Fruit fly (Drosophila melanogaster) whole organism, embryonic: Measurements from ENCODE around the gene CG18130.

Experiments
- Ada2b ChIP-seq: fragments of 200-800 bp; sonication (Bioruptor generic); IDR thresholded peaks from 2 replicates; pipeline ENCODE4 v1.3.6; 2022; ENCODE audit warnings: missing biosample characterization, missing genetic modification characterization
- Adf1 ChIP-seq: fragments of 200-800 bp; sonication (Bioruptor generic); IDR thresholded peaks from 2 replicates; pipeline ENCODE4 v1.3.6; 2022; ENCODE audit warnings: missing biosample characterization, missing genetic modification characterization
- Aef1 ChIP-seq: fragments of 200-800 bp; sonication (Bioruptor generic); IDR thresholded peaks from 3 replicates; pipeline ENCODE4 v1.3.6; 2022; ENCODE audit warnings: missing biosample characterization, missing genetic modification characterization
- Antp ChIP-seq: fragments of 200-800 bp; sonication (Bioruptor generic); optimal IDR thresholded peaks from 3 replicates; lab custom pipeline; 2016; ENCODE audit warnings: missing biosample characterization, missing genetic modification characterization
- Awh ChIP-seq: fragments of 200-800 bp; sonication (Bioruptor generic); IDR thresholded peaks from 2 replicates; pipeline ENCODE4, ENCODE4 v1.3.6; 2022; ENCODE audit warnings: missing biosample characterization, missing genetic modification characterization
- BtbVII ChIP-seq: fragments of 200-800 bp; sonication (Bioruptor generic); optimal IDR thresholded peaks from 3 replicates; lab custom pipeline; 2017; ENCODE audit warnings: missing biosample characterization, mild to moderate bottlenecking, missing genetic modification characterization
- CG1024 ChIP-seq: fragments of 200-800 bp; sonication (Bioruptor generic); IDR thresholded peaks from 2 replicates; pipeline ENCODE4 v1.3.6; 2022; ENCODE audit warnings: missing biosample characterization, missing genetic modification characterization
- CG11247 ChIP-seq: fragments of 200-800 bp; sonication (Bioruptor generic); IDR thresholded peaks from 2 replicates; pipeline ENCODE4 v1.3.6; 2022; ENCODE audit warnings: missing biosample characterization, missing genetic modification characterization
- CG12299 ChIP-seq: fragments of 200-800 bp; sonication (Bioruptor generic); optimal IDR thresholded peaks from 2 replicates; lab custom pipeline; 2018; ENCODE audit warnings: missing biosample characterization, mild to moderate bottlenecking, missing genetic modification characterization
- CG14965 ChIP-seq: fragments of 200-800 bp; sonication (Bioruptor generic); optimal IDR thresholded peaks from 2 replicates; lab custom pipeline; 2016; ENCODE audit warnings: missing biosample characterization, missing genetic modification characterization, borderline replicate concordance
- CG16779 ChIP-seq: fragments of 200-800 bp; sonication (Bioruptor generic); IDR thresholded peaks from 2 replicates; pipeline ENCODE4 v1.3.6; 2022; ENCODE audit warnings: missing biosample characterization, missing genetic modification characterization
- CG17328 ChIP-seq: fragments of 200-800 bp; sonication (Bioruptor generic); IDR thresholded peaks from 2 replicates; pipeline ENCODE4 v1.3.6; 2022; ENCODE audit warnings: missing biosample characterization, missing genetic modification characterization
- CG1792 ChIP-seq: fragments of 200-800 bp; sonication (Bioruptor generic); optimal IDR thresholded peaks from 2 replicates; lab custom pipeline; 2016; ENCODE audit warnings: missing biosample characterization, missing genetic modification characterization
- CG18262 ChIP-seq: fragments of 200-800 bp; optimal IDR thresholded peaks from 3 replicates; lab custom pipeline; 2019; ENCODE audit warnings: missing biosample characterization, mild to moderate bottlenecking, missing genetic modification characterization, moderate library complexity
- CG2889 ChIP-seq: fragments of 200-800 bp; sonication (Bioruptor generic); IDR thresholded peaks from 3 replicates; pipeline ENCODE4 v1.3.6; 2022; ENCODE audit warnings: missing biosample characterization, missing genetic modification characterization
- CG30431 ChIP-seq: fragments of 200-800 bp; sonication (Bioruptor generic); optimal IDR thresholded peaks from 2 replicates; lab custom pipeline; 2017; ENCODE audit warnings: missing biosample characterization, missing genetic modification characterization
- CG3163 ChIP-seq: fragments of 200-800 bp; sonication (Bioruptor generic); optimal IDR thresholded peaks from 3 replicates; lab custom pipeline; 2016; ENCODE audit warnings: missing biosample characterization, missing genetic modification characterization
- CG3281 ChIP-seq: fragments of 200-800 bp; sonication (Bioruptor generic); optimal IDR thresholded peaks from 3 replicates; lab custom pipeline; 2017; ENCODE audit warnings: missing biosample characterization, mild to moderate bottlenecking, missing genetic modification characterization
- CG3995 ChIP-seq: fragments of 200-800 bp; sonication (Bioruptor generic); optimal IDR thresholded peaks from 3 replicates; lab custom pipeline; 2016; ENCODE audit warnings: missing biosample characterization, missing genetic modification characterization
- CG4328 ChIP-seq: fragments of 200-800 bp; sonication (Bioruptor generic); optimal IDR thresholded peaks from 3 replicates; lab custom pipeline; 2017; ENCODE audit warnings: missing biosample characterization, missing genetic modification reagents, missing genetic modification characterization
- CG43689 ChIP-seq: fragments of 200-800 bp; sonication (Bioruptor generic); IDR thresholded peaks from 2 replicates; pipeline ENCODE4 v1.3.6; 2022; ENCODE audit warnings: missing biosample characterization, missing genetic modification characterization
- CG6689 ChIP-seq: fragments of 200-800 bp; sonication (Bioruptor generic); IDR thresholded peaks from 2 replicates; pipeline ENCODE4 v1.3.6; 2022; ENCODE audit warnings: missing biosample characterization, missing genetic modification characterization
- CG7839 ChIP-seq: fragments of 200-800 bp; sonication (Bioruptor generic); optimal IDR thresholded peaks from 3 replicates; lab custom pipeline; 2018; ENCODE audit warnings: missing biosample characterization, mild to moderate bottlenecking, missing genetic modification characterization, moderate library complexity
- CG9609 ChIP-seq: fragments of 200-800 bp; sonication (Bioruptor generic); optimal IDR thresholded peaks from 3 replicates; lab custom pipeline; 2016; ENCODE audit warnings: missing biosample characterization, missing genetic modification characterization
- CG9727 ChIP-seq: fragments of 200-800 bp; sonication (Bioruptor generic); optimal IDR thresholded peaks from 3 replicates; lab custom pipeline; 2017; ENCODE audit warnings: missing biosample characterization, mild to moderate bottlenecking, missing genetic modification characterization
- E2f2 ChIP-seq: fragments of 200-800 bp; sonication (Bioruptor generic); IDR thresholded peaks from 2 replicates; pipeline ENCODE4 v1.3.6; 2022; ENCODE audit warnings: missing biosample characterization, missing genetic modification characterization
- ERR ChIP-seq: fragments of 200-800 bp; sonication (Bioruptor generic); optimal IDR thresholded peaks from 2 replicates; lab custom pipeline; 2016; ENCODE audit warnings: missing biosample characterization, missing genetic modification characterization
- H15 ChIP-seq: fragments of 200-800 bp; sonication (Bioruptor generic); IDR thresholded peaks from 3 replicates; pipeline ENCODE4 v1.3.6; 2022; ENCODE audit warnings: missing biosample characterization, missing genetic modification characterization
- HHEX ChIP-seq: fragments of 200-800 bp; sonication (Bioruptor generic); optimal IDR thresholded peaks from 3 replicates; lab custom pipeline; 2017; ENCODE audit warnings: missing biosample characterization, mild to moderate bottlenecking, missing genetic modification characterization, missing genetic modification reagents
- Oli ChIP-seq: fragments of 200-800 bp; sonication (Bioruptor generic); optimal IDR thresholded peaks from 2 replicates; lab custom pipeline; 2018; ENCODE audit warnings: missing biosample characterization, mild to moderate bottlenecking, missing genetic modification characterization, moderate library complexity
- Pdp1 ChIP-seq, 2 experiments: fragments of 200-800 bp; sonication (Bioruptor generic); optimal IDR thresholded peaks; 3 replicates each; lab custom pipeline; 2016; ENCODE audit warnings: missing biosample characterization in 2 of 2, missing genetic modification characterization in 2 of 2, mild to moderate bottlenecking in 1 of 2, moderate library complexity in 1 of 2
- Trl ChIP-seq, 3 experiments: fragments of >200 bp in 2 of 3; fragments of 200-800 bp in 1 of 3; sonication (Bioruptor generic) in 1 of 3; optimal IDR thresholded peaks; 2 replicates in 1 of 3; 3 replicates in 2 of 3; lab custom pipeline; 2016 to 2017; ENCODE audit warnings: missing biosample characterization in 1 of 3, missing genetic modification characterization in 1 of 3
- ac ChIP-seq: fragments of 200-800 bp; sonication (Bioruptor generic); optimal IDR thresholded peaks from 3 replicates; lab custom pipeline; 2017; ENCODE audit warnings: missing biosample characterization, mild to moderate bottlenecking, missing genetic modification characterization
- ara ChIP-seq: fragments of 200-800 bp; sonication (Bioruptor generic); IDR thresholded peaks from 2 replicates; pipeline ENCODE4 v1.3.6; 2022; ENCODE audit warnings: missing biosample characterization, missing genetic modification characterization
- bbx ChIP-seq: fragments of 200-800 bp; sonication (Bioruptor generic); IDR thresholded peaks from 2 replicates; pipeline ENCODE4 v1.3.6; 2022; ENCODE audit warnings: missing biosample characterization, missing genetic modification characterization; ENCODE audit not compliant: partially characterized antibody
- croc ChIP-seq: fragments of 200-800 bp; sonication (Bioruptor generic); conservative IDR thresholded peaks from 3 replicates; pipeline ENCODE4 v1.3.6; 2022; ENCODE audit warnings: missing biosample characterization, missing genetic modification characterization
- crol ChIP-seq: fragments of 200-800 bp; sonication (Bioruptor generic); IDR thresholded peaks from 2 replicates; pipeline ENCODE4 v1.3.6; 2022; ENCODE audit warnings: missing biosample characterization, missing genetic modification characterization
- dpn ChIP-seq, 2 experiments: fragments of 200-800 bp; sonication (Bioruptor generic); optimal IDR thresholded peaks; 3 replicates each; lab custom pipeline; 2016; ENCODE audit warnings: missing biosample characterization in 2 of 2, missing genetic modification characterization in 2 of 2
- ewg ChIP-seq: fragments of 200-800 bp; sonication (Bioruptor generic); optimal IDR thresholded peaks from 3 replicates; lab custom pipeline; 2017; ENCODE audit warnings: mild to moderate bottlenecking, missing biosample characterization, missing genetic modification reagents, missing genetic modification characterization
- hbn ChIP-seq: fragments of 200-800 bp; sonication (Bioruptor generic); IDR thresholded peaks from 2 replicates; pipeline ENCODE4 v1.3.6; 2022; ENCODE audit warnings: missing biosample characterization, missing genetic modification characterization; ENCODE audit not compliant: partially characterized antibody
- lilli ChIP-seq: fragments of 200-800 bp; sonication (Bioruptor generic); optimal IDR thresholded peaks from 3 replicates; lab custom pipeline; 2016; ENCODE audit warnings: missing biosample characterization, missing genetic modification characterization
- peb ChIP-seq: fragments of 200-800 bp; sonication (Bioruptor generic); IDR thresholded peaks from 2 replicates; pipeline ENCODE4 v1.3.6; 2022; ENCODE audit warnings: missing biosample characterization, missing genetic modification characterization
- psq ChIP-seq: fragments of 200-800 bp; sonication (Bioruptor generic); optimal IDR thresholded peaks from 2 replicates; lab custom pipeline; 2017; ENCODE audit warnings: missing biosample characterization, missing genetic modification characterization
- rib ChIP-seq: fragments of 200-800 bp; sonication (Bioruptor generic); IDR thresholded peaks from 2 replicates; pipeline ENCODE4 v1.3.6; 2022; ENCODE audit warnings: missing biosample characterization, missing genetic modification characterization
- sim ChIP-seq: fragments of 200-800 bp; sonication (Bioruptor generic); IDR thresholded peaks from 2 replicates; pipeline ENCODE4 v1.3.6; 2022; ENCODE audit warnings: missing biosample characterization, missing genetic modification characterization
- sisA ChIP-seq: fragments of 200-800 bp; sonication (Bioruptor generic); IDR thresholded peaks from 2 replicates; pipeline ENCODE4 v1.3.6; 2022; ENCODE audit warnings: missing biosample characterization, missing genetic modification characterization
- sug ChIP-seq: fragments of 200-800 bp; optimal IDR thresholded peaks from 2 replicates; lab custom pipeline; 2019; ENCODE audit warnings: missing biosample characterization, mild to moderate bottlenecking, missing genetic modification characterization, moderate library complexity
- wor ChIP-seq: fragments of 200-800 bp; sonication (Bioruptor generic); IDR thresholded peaks from 2 replicates; pipeline ENCODE4 v1.3.6; 2022; ENCODE audit warnings: missing biosample characterization, missing genetic modification characterization
- zf30C ChIP-seq: fragments of 200-800 bp; sonication (Bioruptor generic); optimal IDR thresholded peaks from 3 replicates; lab custom pipeline; 2018; ENCODE audit warnings: missing biosample characterization, mild to moderate bottlenecking, missing genetic modification characterization
- zfh2 ChIP-seq: fragments of 200-800 bp; sonication (Bioruptor generic); optimal IDR thresholded peaks from 2 replicates; lab custom pipeline; 2016; ENCODE audit warnings: missing biosample characterization, missing genetic modification characterization

Gene CG18130

dm6 chrX:12014800-12015389 lies 22.3 kb upstream of the CG18130 start (continued):
- TF ChIP-seq sisA (GFP tag; lab: Robert Waterston, UW) = peak; percentile 34; the same call in 1 of the 2 replicates
- no peak for TF ChIP-seq zf30C (GFP tag; lab: Kevin White, UChicago)
- no peak for TF ChIP-seq BtbVII (GFP tag; lab: Kevin White, UChicago)
- TF ChIP-seq rib (GFP tag; lab: Robert Waterston, UW) = no peak
- no peak for TF ChIP-seq CG3163
- TF ChIP-seq ERR = peak; percentile 9
- no peak for TF ChIP-seq Adf1 (GFP tag; lab: Robert Waterston, UW)
- peak; percentile 7 for TF ChIP-seq zfh2 (GFP tag; lab: Kevin White, UChicago)
- peak in 1 of 2 experiments; percentile 2 for TF ChIP-seq dpn (GFP tag; optimal IDR thresholded peaks at IDR 0.05; lab: Kevin White, UChicago)
- no peak for TF ChIP-seq Trl (optimal IDR thresholded peaks at IDR 0.05; lab: Kevin White, UChicago)
- TF ChIP-seq Trl (GFP tag; optimal IDR thresholded peaks at IDR 0.05; lab: Kevin White, UChicago) = no peak
- TF ChIP-seq lilli (GFP tag; lab: Kevin White, UChicago) = peak; percentile 26
- TF ChIP-seq CG12299 (tag; lab: Kevin White, UChicago) = no peak
- TF ChIP-seq bbx = 0 out of 2 replicates have a peak, but pooled peaks have one; percentile 7
- peak; percentile 65 for TF ChIP-seq Ada2b (GFP tag; lab: Robert Waterston, UW)
- TF ChIP-seq E2f2 (GFP tag; lab: Robert Waterston, UW) = peak; percentile 34; the same call in 1 of the 2 replicates
- peak; percentile 25; the same call in 1 of the 2 replicates for TF ChIP-seq hbn (GFP tag; lab: Robert Waterston, UW)
- peak; percentile 46 for TF ChIP-seq CG18262 (tag; lab: Kevin White, UChicago)
- 0 out of 2 replicates have a peak, but pooled peaks have one; percentile 3 for TF ChIP-seq CG1024 (GFP tag; lab: Robert Waterston, UW)
- TF ChIP-seq sug (tag; lab: Kevin White, UChicago) = peak; percentile 18
- TF ChIP-seq CG16779 = no peak
- TF ChIP-seq Antp (GFP tag; lab: Kevin White, UChicago) = no peak
- TF ChIP-seq CG6689 (GFP tag; lab: Robert Waterston, UW) = peak; percentile 28; the same call in 1 of the 2 replicates
- TF ChIP-seq ac (GFP tag; lab: Kevin White, UChicago) = no peak
- TF ChIP-seq CG30431 (GFP tag; lab: Kevin White, UChicago) = no peak
- TF ChIP-seq croc = no peak
- no peak for TF ChIP-seq CG1792 (GFP tag; lab: Kevin White, UChicago)
- 0 out of 3 replicates have a peak, but pooled peaks have one; percentile 7 for TF ChIP-seq H15 (GFP tag; lab: Robert Waterston, UW)
- peak; percentile 20; the same call in 1 of the 2 replicates for TF ChIP-seq ara
- TF ChIP-seq Aef1 = peak; percentile 19; the same call in 2 of the 3 replicates
- TF ChIP-seq crol = no peak
- peak; percentile 14 for TF ChIP-seq HHEX
- peak; percentile 19 for TF ChIP-seq CG9609 (GFP tag; lab: Kevin White, UChicago)
- TF ChIP-seq CG43689 (GFP tag; lab: Robert Waterston, UW) = no peak
- TF ChIP-seq CG14965 = no peak
- TF ChIP-seq psq (GFP tag; lab: Kevin White, UChicago) = no peak
- no peak for TF ChIP-seq CG4328 (GFP tag; lab: Kevin White, UChicago)
- no peak for TF ChIP-seq CG3995 (GFP tag; lab: Kevin White, UChicago)
- TF ChIP-seq Awh = 0 out of 2 replicates have a peak, but pooled peaks have one; percentile 36
- TF ChIP-seq peb (GFP tag; lab: Robert Waterston, UW) = 0 out of 2 replicates have a peak, but pooled peaks have one; percentile 39
- no peak for TF ChIP-seq ewg (GFP tag; lab: Kevin White, UChicago)
- peak; percentile 56; the same call in 1 of the 2 replicates for TF ChIP-seq CG17328
- TF ChIP-seq sim = no peak
- peak; percentile 17 for TF ChIP-seq Oli (tag; lab: Kevin White, UChicago)
- TF ChIP-seq CG3281 = no peak
- TF ChIP-seq CG7839 = peak; percentile 44
- TF ChIP-seq CG9727 (GFP tag; lab: Kevin White, UChicago) = peak; percentile 36
- no peak for TF ChIP-seq CG2889 (GFP tag; lab: Robert Waterston, UW)
- peak; percentile 11; the same call in 1 of the 2 replicates for TF ChIP-seq wor (GFP tag; lab: Robert Waterston, UW)
- peak in 1 of 2 experiments; percentile 27 for TF ChIP-seq Pdp1 (GFP tag; optimal IDR thresholded peaks at IDR 0.05; lab: Kevin White, UChicago)
- TF ChIP-seq CG11247 (GFP tag; lab: Robert Waterston, UW) = 0 out of 2 replicates have a peak, but pooled peaks have one; percentile 20
